Worm (Caenorhabditis elegans): ENCODE data around the gene C27B7.7.
"Not testable (repeated sequence)": the region's sequence is repeated elsewhere in the genome, so short reads cannot be mapped to it uniquely, and the experiment has no call there.

Gene C27B7.7

DNA sequence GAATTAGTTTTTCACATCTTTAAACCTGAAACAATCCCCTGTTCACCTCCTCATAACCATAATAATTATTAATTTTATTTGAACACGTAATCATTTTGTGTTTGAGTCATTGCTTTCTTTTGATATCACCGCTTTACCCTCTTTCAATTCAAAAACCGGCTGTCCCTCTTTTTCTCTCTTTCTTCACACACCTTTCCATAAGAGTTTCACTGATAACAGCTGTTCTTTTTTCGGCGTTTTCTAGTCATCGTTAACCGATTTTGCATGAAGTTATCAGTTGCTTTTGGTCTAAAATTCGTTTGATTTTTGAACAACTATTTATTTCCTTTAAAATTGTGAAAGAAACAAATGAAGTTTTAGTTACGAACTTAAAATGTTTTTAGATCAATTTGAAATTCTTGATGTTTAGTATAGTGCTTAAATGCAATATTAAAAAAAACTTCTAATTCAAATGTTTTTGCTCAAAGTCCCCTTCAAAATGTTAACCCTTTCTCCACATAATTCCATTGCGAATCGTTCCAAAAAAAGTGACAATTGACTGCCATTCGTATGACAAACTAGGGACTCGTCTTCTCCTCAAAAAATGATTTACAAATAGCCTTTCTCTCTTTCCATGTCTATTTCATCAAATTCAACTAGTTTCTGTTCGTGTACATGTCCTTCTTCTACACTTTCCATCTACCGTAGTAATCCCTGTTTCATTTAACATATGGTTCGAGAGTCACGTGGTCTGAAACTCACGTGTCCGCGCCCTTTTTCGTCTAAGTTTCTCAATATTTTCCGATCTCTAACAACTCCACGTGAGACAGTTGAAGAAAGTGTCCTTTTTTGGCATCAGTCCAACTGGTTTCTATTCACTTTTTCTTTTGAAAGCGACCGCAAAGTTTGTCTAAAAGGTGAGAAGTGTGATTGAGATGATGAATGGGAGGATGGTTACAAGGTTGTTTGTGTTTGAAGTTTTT, 42.5 kb downstream of the C27B7.7 start:
- TF ChIP-seq ztf-16 (tag; optimal IDR thresholded peaks at IDR 0.05) (no peak), hlh-30 (tag; optimal IDR thresholded peaks at IDR 0.05; ENCODE audit: insufficient read depth) (peak; percentile 65)

DNA sequence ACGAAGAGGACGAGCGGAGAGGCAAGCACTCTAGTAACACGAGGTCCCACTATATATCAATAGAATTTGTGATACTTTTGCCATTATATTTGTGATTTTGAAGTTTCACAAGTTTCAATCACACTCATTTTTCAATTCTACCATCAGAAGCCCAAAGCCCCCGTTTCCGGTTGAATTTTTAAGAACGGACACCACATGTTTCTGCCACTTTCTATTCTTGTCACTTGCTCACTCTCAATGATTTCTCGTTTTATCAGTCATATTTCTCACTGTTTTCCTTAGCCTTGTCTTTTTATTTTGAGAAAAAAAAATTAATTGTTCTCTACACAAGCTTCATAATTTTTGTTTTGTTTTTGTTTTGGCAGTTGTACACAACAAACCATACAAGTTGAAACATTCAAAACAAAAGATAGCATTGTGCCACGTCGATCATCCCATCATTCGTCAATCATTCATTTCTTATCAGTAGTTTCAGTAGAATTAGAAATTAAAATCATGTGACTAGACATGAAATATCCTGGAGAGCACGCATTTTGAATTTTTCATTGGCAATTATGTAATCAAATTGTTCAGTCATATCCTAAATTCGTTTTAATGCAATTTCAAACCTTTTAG, 45.2 kb downstream of the C27B7.7 start:
- TF ChIP-seq syd-9 (tag; optimal IDR thresholded peaks at IDR 0.05) (no peak), hlh-15 (tag; optimal IDR thresholded peaks at IDR 0.05) (no peak), ttx-3 (tag; optimal IDR thresholded peaks at IDR 0.05) (no peak), pat-9 (tag; optimal IDR thresholded peaks at IDR 0.05) (no peak), ref-2 (tag; optimal IDR thresholded peaks at IDR 0.05) (no peak), nhr-11 (tag; optimal IDR thresholded peaks at IDR 0.05) (no peak), pqm-1 (tag; optimal IDR thresholded peaks at IDR 0.05) (no peak), Y22D7AL.16 (tag; optimal IDR thresholded peaks at IDR 0.05) (no peak), unc-86 (tag; optimal IDR thresholded peaks at IDR 0.05) (no peak), ceh-9 (tag; optimal IDR thresholded peaks at IDR 0.05) (no peak), ceh-14 (tag; optimal IDR thresholded peaks at IDR 0.05) (no peak), ceh-6 (GFP tag; optimal IDR thresholded peaks at IDR 0.05) (no peak), F13H6.1 (tag; optimal IDR thresholded peaks at IDR 0.05) (no peak)

ce11 chrIV:8954126-8954525, 47.3 kb downstream of the C27B7.7 start:
- TF ChIP-seq F13H6.1 (tag; optimal IDR thresholded peaks at IDR 0.05) = no peak
- TF ChIP-seq nhr-11 (tag; optimal IDR thresholded peaks at IDR 0.05) = no peak
- TF ChIP-seq ztf-16 (tag; optimal IDR thresholded peaks at IDR 0.05) = no peak
- no peak for TF ChIP-seq syd-9 (tag; optimal IDR thresholded peaks at IDR 0.05)

- no peak for TF ChIP-seq elt-2 (tag; optimal IDR thresholded peaks at IDR 0.05)
- no peak for TF ChIP-seq unc-55 (GFP tag; optimal IDR thresholded peaks at IDR 0.05)
- TF ChIP-seq pag-3 (tag; optimal IDR thresholded peaks at IDR 0.05; ENCODE audit: borderline replicate concordance) = no peak
- TF ChIP-seq sdc-2 (tag; optimal IDR thresholded peaks at IDR 0.05) = no peak
- TF ChIP-seq ets-4 (tag; optimal IDR thresholded peaks at IDR 0.05) = no peak
- TF ChIP-seq syd-9 (tag; optimal IDR thresholded peaks at IDR 0.05) = no peak
- TF ChIP-seq ceh-34 (tag; optimal IDR thresholded peaks at IDR 0.05) = no peak
These were observed 49.3 kb downstream of the C27B7.7 start, which contains the start of gene tpra-1 for ce11 chrIV:8956189-8956588. TSS of gene tpra-1 (plus strand) at chrIV:8956489.

- peak; percentile 75 for TF ChIP-seq unc-3 (GFP tag; conservative IDR thresholded peaks at IDR 0.05)
- not testable (repeated sequence) for TF ChIP-seq unc-3 (tag; optimal IDR thresholded peaks at IDR 0.05)
- peak; percentile 46 for TF ChIP-seq sox-2 (GFP tag; IDR thresholded peaks at IDR 0.05)
These were observed 57.2 kb downstream of the C27B7.7 start for ce11 chrIV:8964042-8964441.

All from whole organism, late embryonic.